Worm (Caenorhabditis elegans) whole organism, L2 larva: ENCODE measurements around the gene ZK1098.3.

ENCODE experiments used
- F13H6.1 ChIP-seq: sonication (generic microtip); optimal IDR thresholded peaks from 2 replicates; lab custom pipeline; 2016; ENCODE audit warnings: missing genetic modification characterization, missing compliant biosample characterization
- ama-1 ChIP-seq: fragments of 150-350 bp; optimal IDR thresholded peaks from 2 replicates; lab custom pipeline; 2018; ENCODE audit warnings: inconsistent platforms
- blmp-1 ChIP-seq: sonication (generic microtip); optimal IDR thresholded peaks from 2 replicates; lab custom pipeline; 2017; ENCODE audit warnings: missing genetic modification characterization, mild to moderate bottlenecking, missing compliant biosample characterization, antibody characterized with exemption, moderate library complexity; ENCODE audit not compliant: insufficient read depth
- mbf-1 ChIP-seq: sonication (generic microtip); optimal IDR thresholded peaks from 2 replicates; lab custom pipeline; 2017; ENCODE audit warnings: missing biosample characterization, missing genetic modification characterization
- nhr-10 ChIP-seq: sonication (generic microtip); optimal IDR thresholded peaks from 2 replicates; lab custom pipeline; 2017; ENCODE audit warnings: missing biosample characterization, missing genetic modification characterization
- nhr-11 ChIP-seq: fragments of 150-350 bp; optimal IDR thresholded peaks from 2 replicates; lab custom pipeline; 2014; ENCODE audit warnings: missing biosample characterization, missing genetic modification characterization
- nhr-129 ChIP-seq: fragments of 150-350 bp; optimal IDR thresholded peaks from 2 replicates; lab custom pipeline; 2014; ENCODE audit warnings: missing biosample characterization, missing genetic modification characterization
- nhr-25 ChIP-seq: fragments of 150-350 bp; sonication (generic microtip); optimal IDR thresholded peaks from 3 replicates; lab custom pipeline; 2014; ENCODE audit warnings: missing biosample characterization, missing genetic modification characterization
- nhr-77 ChIP-seq: fragments of 150-350 bp; optimal IDR thresholded peaks from 2 replicates; lab custom pipeline; 2014; ENCODE audit warnings: missing biosample characterization, missing genetic modification characterization

DNA sequence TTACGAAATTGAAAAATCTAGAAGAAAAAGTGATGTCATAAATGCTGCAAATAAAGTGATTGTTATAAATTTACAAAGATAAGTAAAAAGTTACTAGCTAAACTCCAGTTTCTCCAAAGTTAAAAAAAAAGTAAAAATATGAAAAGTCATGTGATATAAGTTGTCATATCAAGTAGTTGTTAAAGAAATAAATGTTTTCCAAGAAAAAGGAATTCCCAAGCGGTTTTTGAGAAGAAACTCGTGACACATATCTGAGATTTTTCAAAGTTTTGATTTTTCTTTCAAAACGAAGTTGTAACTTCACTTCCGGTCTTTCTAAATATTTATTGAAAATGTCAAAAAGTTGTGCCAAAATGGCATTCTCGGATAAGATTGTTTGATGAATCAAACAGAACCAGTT is 37.4 kb downstream of the ZK1098.3 start:
- TF ChIP-seq nhr-11 (tag; lab: Kevin White, UChicago): no peak
- TF ChIP-seq nhr-77 (tag; lab: Kevin White, UChicago): no peak
- TF ChIP-seq ama-1 (lab: Kevin White, UChicago): no peak
- no peak for TF ChIP-seq blmp-1 (tag; lab: Kevin White, UChicago)
- no peak for TF ChIP-seq F13H6.1
- no peak for TF ChIP-seq mbf-1 (tag; lab: Kevin White, UChicago)
- no peak for TF ChIP-seq nhr-129 (tag; lab: Kevin White, UChicago)
- TF ChIP-seq nhr-25 (tag; lab: Kevin White, UChicago): no peak
- TF ChIP-seq nhr-10 (tag; lab: Kevin White, UChicago): no peak
